Fruit fly (Drosophila melanogaster): ENCODE measurements around the gene Efa6.

Efa6 gene

DNA sequence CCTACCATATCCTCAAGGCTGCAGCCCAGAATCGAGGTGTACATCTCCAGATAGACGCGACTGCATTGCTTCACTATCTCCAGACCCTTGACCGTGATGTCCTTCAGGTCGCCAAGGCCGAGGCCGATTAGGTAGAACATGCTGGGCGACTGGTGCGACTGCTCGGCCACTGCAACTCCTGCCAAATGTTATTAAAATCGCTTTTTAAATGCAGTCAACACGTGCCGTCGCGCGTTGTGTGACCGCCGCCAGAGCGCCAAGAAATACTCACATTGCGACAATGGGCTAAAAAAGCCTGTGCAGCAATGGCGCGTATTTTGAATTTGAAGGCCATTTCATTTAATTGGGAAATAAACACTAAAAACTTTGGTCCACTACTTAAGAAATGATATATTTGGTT lies 4.6 kb upstream of the Efa6 start, which contains the start of gene Dph5 (continued):
- no peak for TF ChIP-seq stc (GFP tag; IDR thresholded peaks at IDR 0.05)
- TF ChIP-seq dan (GFP tag; IDR thresholded peaks at IDR 0.05): no peak
- no peak for TF ChIP-seq nerfin-2 (GFP tag; IDR thresholded peaks at IDR 0.05; ENCODE audit: partially characterized antibody)
- TF ChIP-seq Elba2 (GFP tag; optimal IDR thresholded peaks at IDR 0.05): no peak
- TF ChIP-seq slp2 (GFP tag; optimal IDR thresholded peaks at IDR 0.05): no peak
- TF ChIP-seq YL-1 (GFP tag; optimal IDR thresholded peaks at IDR 0.05): no peak
- no peak for TF ChIP-seq Myb (GFP tag; optimal IDR thresholded peaks at IDR 0.05)
- no peak for TF ChIP-seq abd-A (tag; optimal IDR thresholded peaks at IDR 0.05)
- TF ChIP-seq CG14014 (GFP tag; IDR thresholded peaks at IDR 0.05): no peak
- TF ChIP-seq CG31224 (GFP tag; IDR thresholded peaks at IDR 0.05): no peak
- TF ChIP-seq Dbx (GFP tag; IDR thresholded peaks at IDR 0.05): 0 out of 3 replicates have a peak, but pooled peaks have one; percentile 12
- TF ChIP-seq CG8290 (GFP tag; optimal IDR thresholded peaks at IDR 0.05): no peak
- TF ChIP-seq CG8290 (tag; optimal IDR thresholded peaks at IDR 0.05): no peak
- TF ChIP-seq Scr (GFP tag; IDR thresholded peaks at IDR 0.05; ENCODE audit: partially characterized antibody): peak; percentile 18; the same call in 1 of the 2 replicates
- no peak for TF ChIP-seq trh (GFP tag; optimal IDR thresholded peaks at IDR 0.05)
- no peak for TF ChIP-seq CrebB (tag; optimal IDR thresholded peaks at IDR 0.05)
- TF ChIP-seq CG1233 (GFP tag; optimal IDR thresholded peaks at IDR 0.05): no peak
- TF ChIP-seq CG17829 (tag; optimal IDR thresholded peaks at IDR 0.05): no peak
- TF ChIP-seq CG8281 (tag; optimal IDR thresholded peaks at IDR 0.05): no peak
- no peak for TF ChIP-seq CG12236 (GFP tag; optimal IDR thresholded peaks at IDR 0.05)
- TF ChIP-seq CG15073 (GFP tag; optimal IDR thresholded peaks at IDR 0.05): no peak
- no peak for TF ChIP-seq tna (GFP tag; IDR thresholded peaks at IDR 0.05; ENCODE audit: partially characterized antibody)
- 0 out of 3 replicates have a peak, but pooled peaks have one; percentile 30 for TF ChIP-seq mld (GFP tag; IDR thresholded peaks at IDR 0.05; ENCODE audit: partially characterized antibody)
- TF ChIP-seq Camta (GFP tag; optimal IDR thresholded peaks at IDR 0.05): no peak
- TF ChIP-seq CG11085 (GFP tag; IDR thresholded peaks at IDR 0.05): no peak
- TF ChIP-seq tll (GFP tag; optimal IDR thresholded peaks at IDR 0.05): no peak
- TF ChIP-seq tio (GFP tag; optimal IDR thresholded peaks at IDR 0.05): no peak
- TF ChIP-seq CTCF (GFP tag; optimal IDR thresholded peaks at IDR 0.05): no peak
- TF ChIP-seq so (GFP tag; IDR thresholded peaks at IDR 0.05): no peak
- no peak for TF ChIP-seq Hey (tag; optimal IDR thresholded peaks at IDR 0.05)
- TF ChIP-seq Jarid2 (GFP tag; optimal IDR thresholded peaks at IDR 0.05): no peak
- no peak for TF ChIP-seq Sox100B (GFP tag; optimal IDR thresholded peaks at IDR 0.05)
- TF ChIP-seq CG11695 (GFP tag; IDR thresholded peaks at IDR 0.05): no peak
- no peak for TF ChIP-seq CG12769 (tag; optimal IDR thresholded peaks at IDR 0.05)
- peak; percentile 44 for TF ChIP-seq cwo (GFP tag; optimal IDR thresholded peaks at IDR 0.05)
- TF ChIP-seq row (GFP tag; IDR thresholded peaks at IDR 0.05): no peak
- peak; percentile 28; the same call in 1 of the 2 replicates for TF ChIP-seq CG13287 (GFP tag; IDR thresholded peaks at IDR 0.05; ENCODE audit: partially characterized antibody)
- TF ChIP-seq CG11696 (GFP tag; IDR thresholded peaks at IDR 0.05): no peak
- no peak for TF ChIP-seq ATbp (GFP tag; optimal IDR thresholded peaks at IDR 0.05)
- TF ChIP-seq CG7745 (tag; optimal IDR thresholded peaks at IDR 0.05): no peak
- TF ChIP-seq CG9797 (GFP tag; optimal IDR thresholded peaks at IDR 0.05): peak; percentile 55
- TF ChIP-seq eyg (GFP tag; optimal IDR thresholded peaks at IDR 0.05): no peak
- TF ChIP-seq cas (GFP tag; IDR thresholded peaks at IDR 0.05): no peak
- TF ChIP-seq CG10431 (GFP tag; optimal IDR thresholded peaks at IDR 0.05): no peak
- TF ChIP-seq jing (GFP tag; optimal IDR thresholded peaks at IDR 0.05): no peak
- no peak for TF ChIP-seq CG11560 (tag; IDR thresholded peaks at IDR 0.05)
- TF ChIP-seq Hr3 (GFP tag; optimal IDR thresholded peaks at IDR 0.05): no peak
- TF ChIP-seq CG15514 (GFP tag; optimal IDR thresholded peaks at IDR 0.05): no peak
- TF ChIP-seq vvl (GFP tag; IDR thresholded peaks at IDR 0.05): no peak
- TF ChIP-seq CG17612 (GFP tag; IDR thresholded peaks at IDR 0.05): no peak
- TF ChIP-seq toy (GFP tag; IDR thresholded peaks at IDR 0.05): no peak
- no peak for TF ChIP-seq Sry-δ (GFP tag; optimal IDR thresholded peaks at IDR 0.05)
- TF ChIP-seq shn (GFP tag; optimal IDR thresholded peaks at IDR 0.05): no peak
